Fruit fly (Drosophila melanogaster) whole organism, embryonic: ENCODE measurements around the gene CG1622.

Experiments
- Bteb2 ChIP-seq: fragments of 200-800 bp; sonication (Bioruptor generic); optimal IDR thresholded peaks from 2 replicates; lab custom pipeline; 2016; ENCODE audit warnings: missing biosample characterization, missing genetic modification characterization
- C15 ChIP-seq: fragments of 200-800 bp; sonication (Bioruptor generic); IDR thresholded peaks from 3 replicates; pipeline ENCODE4 v1.3.6; 2022; ENCODE audit warnings: missing biosample characterization, missing genetic modification characterization
- CG10366 ChIP-seq: fragments of 200-800 bp; sonication (Bioruptor generic); IDR thresholded peaks from 2 replicates; pipeline ENCODE4 v1.3.6; 2022; ENCODE audit warnings: missing biosample characterization, missing genetic modification characterization
- CG10565 ChIP-seq: fragments of 200-800 bp; sonication (Bioruptor generic); optimal IDR thresholded peaks from 3 replicates; lab custom pipeline; 2016; ENCODE audit warnings: missing biosample characterization, mild to moderate bottlenecking, missing genetic modification characterization
- CG11456 ChIP-seq: fragments of 200-800 bp; sonication (Bioruptor generic); IDR thresholded peaks from 3 replicates; pipeline ENCODE4 v1.3.6; 2022; ENCODE audit warnings: missing biosample characterization, missing genetic modification characterization
- CG11695 ChIP-seq: fragments of 200-800 bp; sonication (Bioruptor generic); IDR thresholded peaks from 3 replicates; pipeline ENCODE4 v1.3.6; 2022; ENCODE audit warnings: missing biosample characterization, missing genetic modification characterization
- CG12744 ChIP-seq: fragments of 200-800 bp; sonication (Bioruptor generic); optimal IDR thresholded peaks from 2 replicates; lab custom pipeline; 2016; ENCODE audit warnings: missing biosample characterization, missing genetic modification characterization
- CG13287 ChIP-seq: fragments of 200-800 bp; sonication (Bioruptor generic); IDR thresholded peaks from 2 replicates; pipeline ENCODE4 v1.3.6; 2022; ENCODE audit warnings: missing biosample characterization, missing genetic modification characterization; ENCODE audit not compliant: partially characterized antibody
- CG1529 ChIP-seq: fragments of 200-800 bp; sonication (Bioruptor generic); optimal IDR thresholded peaks from 3 replicates; lab custom pipeline; 2018; ENCODE audit warnings: missing biosample characterization, missing genetic modification characterization
- CG2678 ChIP-seq: fragments of 200-800 bp; sonication (Bioruptor generic); optimal IDR thresholded peaks from 3 replicates; lab custom pipeline; 2019; ENCODE audit warnings: missing biosample characterization, mild to moderate bottlenecking, missing genetic modification characterization, moderate library complexity
- CG31388 ChIP-seq: fragments of 200-800 bp; sonication (Bioruptor generic); optimal IDR thresholded peaks from 2 replicates; lab custom pipeline; 2016; ENCODE audit warnings: missing biosample characterization, missing genetic modification characterization
- CG34224 ChIP-seq: fragments of 200-800 bp; sonication (Bioruptor generic); IDR thresholded peaks from 3 replicates; pipeline ENCODE4 v1.3.6; 2022; ENCODE audit warnings: missing biosample characterization, missing genetic modification characterization; ENCODE audit not compliant: partially characterized antibody
- CG4360 ChIP-seq: fragments of 200-800 bp; sonication (Bioruptor generic); IDR thresholded peaks from 2 replicates; pipeline ENCODE4 v1.3.6; 2022; ENCODE audit warnings: missing biosample characterization, missing genetic modification characterization
- CG4820 ChIP-seq: fragments of 200-800 bp; sonication (Bioruptor generic); optimal IDR thresholded peaks from 3 replicates; lab custom pipeline; 2016; ENCODE audit warnings: missing biosample characterization, missing genetic modification characterization
- CG7928 ChIP-seq: fragments of 200-800 bp; sonication (Bioruptor generic); optimal IDR thresholded peaks from 2 replicates; lab custom pipeline; 2017; ENCODE audit warnings: missing biosample characterization, mild to moderate bottlenecking, missing genetic modification characterization
- CG7987 ChIP-seq: fragments of 200-800 bp; sonication (Bioruptor generic); optimal IDR thresholded peaks from 2 replicates; lab custom pipeline; 2018; ENCODE audit warnings: missing biosample characterization, mild to moderate bottlenecking, missing genetic modification characterization, moderate library complexity
- CG8388 ChIP-seq: fragments of 200-800 bp; sonication (Bioruptor generic); optimal IDR thresholded peaks from 2 replicates; lab custom pipeline; 2019; ENCODE audit warnings: missing biosample characterization, mild to moderate bottlenecking, missing genetic modification characterization, moderate library complexity
- CG8924 ChIP-seq: fragments of 200-800 bp; optimal IDR thresholded peaks from 3 replicates; lab custom pipeline; 2019; ENCODE audit warnings: missing biosample characterization, mild to moderate bottlenecking, missing genetic modification characterization, moderate library complexity
- CG9215 ChIP-seq: fragments of 200-800 bp; sonication (Bioruptor generic); IDR thresholded peaks from 2 replicates; pipeline ENCODE4 v1.3.6; 2022; ENCODE audit warnings: missing biosample characterization, missing genetic modification characterization
- CG9727 ChIP-seq: fragments of 200-800 bp; sonication (Bioruptor generic); optimal IDR thresholded peaks from 3 replicates; lab custom pipeline; 2017; ENCODE audit warnings: missing biosample characterization, mild to moderate bottlenecking, missing genetic modification characterization
- Dip2 ChIP-seq: fragments of 200-800 bp; sonication (Bioruptor generic); IDR thresholded peaks from 2 replicates; pipeline ENCODE4 v1.3.6; 2022; ENCODE audit warnings: missing biosample characterization, missing genetic modification characterization
- Eip74EF ChIP-seq, 2 experiments: fragments of 200-800 bp in 1 of 2; fragments of >200 bp in 1 of 2; sonication (Bioruptor generic) in 1 of 2; optimal IDR thresholded peaks; 2 replicates each; lab custom pipeline; 2017 to 2019; ENCODE audit warnings: missing biosample characterization in 2 of 2, missing genetic modification characterization in 2 of 2, mild to moderate bottlenecking in 1 of 2, moderate library complexity in 1 of 2
- Fer3 ChIP-seq: fragments of 200-800 bp; sonication (Bioruptor generic); optimal IDR thresholded peaks from 2 replicates; lab custom pipeline; 2018; ENCODE audit warnings: missing biosample characterization, mild to moderate bottlenecking, missing genetic modification characterization, moderate library complexity
- HmgD ChIP-seq: fragments of 200-800 bp; sonication (Bioruptor generic); optimal IDR thresholded peaks from 3 replicates; lab custom pipeline; 2016; ENCODE audit warnings: missing biosample characterization, missing genetic modification characterization
- Hr51 ChIP-seq, 2 experiments: fragments of 200-800 bp; sonication (Bioruptor generic); optimal IDR thresholded peaks; 2 replicates in 1 of 2; 3 replicates in 1 of 2; lab custom pipeline; 2016 to 2018; ENCODE audit warnings: missing biosample characterization in 2 of 2, missing genetic modification characterization in 2 of 2, mild to moderate bottlenecking in 1 of 2, moderate library complexity in 1 of 2
- Kr ChIP-seq: fragments of 200-800 bp; sonication (Bioruptor generic); optimal IDR thresholded peaks from 2 replicates; lab custom pipeline; 2017; ENCODE audit warnings: missing biosample characterization, mild to moderate bottlenecking, missing genetic modification characterization
- Lhr ChIP-seq: fragments of 200-800 bp; sonication (Bioruptor generic); optimal IDR thresholded peaks from 3 replicates; lab custom pipeline; 2017; ENCODE audit warnings: mild to moderate bottlenecking, missing biosample characterization, missing genetic modification reagents, missing genetic modification characterization
- Lim3 ChIP-seq: fragments of 200-800 bp; sonication (Bioruptor generic); IDR thresholded peaks from 2 replicates; pipeline ENCODE4 v1.3.6; 2022; ENCODE audit warnings: missing biosample characterization, missing genetic modification characterization
- Neu2 ChIP-seq: fragments of 200-800 bp; sonication (Bioruptor generic); optimal IDR thresholded peaks from 3 replicates; lab custom pipeline; 2016; ENCODE audit warnings: missing biosample characterization, missing genetic modification characterization, borderline replicate concordance
- NfI ChIP-seq: fragments of 200-800 bp; sonication (Bioruptor generic); optimal IDR thresholded peaks from 3 replicates; lab custom pipeline; 2018; ENCODE audit warnings: missing biosample characterization, mild to moderate bottlenecking, missing genetic modification characterization, moderate library complexity
- Ptx1 ChIP-seq: fragments of 200-800 bp; sonication (Bioruptor generic); IDR thresholded peaks from 2 replicates; pipeline ENCODE4 v1.3.6; 2022; ENCODE audit warnings: missing biosample characterization, missing genetic modification characterization
- Vsx1 ChIP-seq: fragments of 200-800 bp; sonication (Bioruptor generic); optimal IDR thresholded peaks from 2 replicates; lab custom pipeline; 2017; ENCODE audit warnings: missing biosample characterization, mild to moderate bottlenecking, missing genetic modification characterization, missing genetic modification reagents
- ac ChIP-seq: fragments of 200-800 bp; sonication (Bioruptor generic); optimal IDR thresholded peaks from 3 replicates; lab custom pipeline; 2017; ENCODE audit warnings: missing biosample characterization, mild to moderate bottlenecking, missing genetic modification characterization
- bowl ChIP-seq: fragments of 200-800 bp; sonication (Bioruptor generic); IDR thresholded peaks from 2 replicates; pipeline ENCODE4 v1.3.6; 2022; ENCODE audit warnings: missing biosample characterization, missing genetic modification characterization
- bsh ChIP-seq, 2 experiments: fragments of 200-800 bp; sonication (Bioruptor generic); optimal IDR thresholded peaks; 2 replicates each; lab custom pipeline; 2017 to 2018; ENCODE audit warnings: mild to moderate bottlenecking in 2 of 2, missing biosample characterization in 2 of 2, missing genetic modification characterization in 2 of 2, moderate library complexity in 1 of 2
- chm ChIP-seq: fragments of 200-800 bp; sonication (Bioruptor generic); IDR thresholded peaks from 2 replicates; pipeline ENCODE4 v1.3.6; 2022; ENCODE audit warnings: missing biosample characterization, missing genetic modification characterization
- crc ChIP-seq: fragments of 200-800 bp; sonication (Bioruptor generic); optimal IDR thresholded peaks from 2 replicates; lab custom pipeline; 2016; ENCODE audit warnings: missing biosample characterization, missing genetic modification characterization
- danr ChIP-seq: fragments of 200-800 bp; sonication (Bioruptor generic); IDR thresholded peaks from 2 replicates; pipeline ENCODE4 v1.3.6; 2022; ENCODE audit warnings: missing biosample characterization, missing genetic modification characterization
- dimm ChIP-seq: fragments of 200-800 bp; sonication (Bioruptor generic); IDR thresholded peaks from 2 replicates; pipeline ENCODE4 v1.3.6; 2022; ENCODE audit warnings: missing biosample characterization, missing genetic modification characterization
- grau ChIP-seq: fragments of 200-800 bp; optimal IDR thresholded peaks from 3 replicates; lab custom pipeline; 2019; ENCODE audit warnings: missing biosample characterization, mild to moderate bottlenecking, missing genetic modification characterization, moderate library complexity
- grn ChIP-seq: fragments of 200-800 bp; sonication (Bioruptor generic); optimal IDR thresholded peaks from 3 replicates; lab custom pipeline; 2017; ENCODE audit warnings: missing biosample characterization, missing genetic modification characterization
- h ChIP-seq: fragments of >200 bp; optimal IDR thresholded peaks from 2 replicates; lab custom pipeline; 2017
- inv ChIP-seq: fragments of 200-800 bp; sonication (Bioruptor generic); IDR thresholded peaks from 2 replicates; pipeline ENCODE4 v1.3.6; 2022; ENCODE audit warnings: missing biosample characterization, missing genetic modification characterization; ENCODE audit not compliant: partially characterized antibody
- pita ChIP-seq: fragments of 200-800 bp; sonication (Bioruptor generic); optimal IDR thresholded peaks from 2 replicates; lab custom pipeline; 2017; ENCODE audit warnings: missing biosample characterization, mild to moderate bottlenecking, missing genetic modification characterization
- pnt ChIP-seq: fragments of 200-800 bp; sonication (Bioruptor generic); optimal IDR thresholded peaks from 3 replicates; lab custom pipeline; 2016; ENCODE audit warnings: missing biosample characterization, missing genetic modification characterization
- ranshi ChIP-seq: fragments of 200-800 bp; sonication (Bioruptor generic); IDR thresholded peaks from 2 replicates; pipeline ENCODE4 v1.3.6; 2022; ENCODE audit warnings: missing biosample characterization, missing genetic modification characterization
- sens ChIP-seq: fragments of 200-800 bp; sonication (Bioruptor generic); peaks from one replicate; lab custom pipeline; 2016; ENCODE audit warnings: missing biosample characterization, missing genetic modification characterization
- tap ChIP-seq: fragments of 200-800 bp; optimal IDR thresholded peaks from 3 replicates; lab custom pipeline; 2019; ENCODE audit warnings: missing biosample characterization, mild to moderate bottlenecking, missing genetic modification characterization, moderate library complexity
- tll ChIP-seq, 2 experiments: fragments of 200-800 bp in 1 of 2; fragments of >200 bp in 1 of 2; sonication (Bioruptor generic) in 1 of 2; optimal IDR thresholded peaks; 2 replicates each; lab custom pipeline; 2017 to 2019; ENCODE audit warnings: missing biosample characterization in 2 of 2, missing genetic modification characterization in 2 of 2, mild to moderate bottlenecking in 1 of 2, moderate library complexity in 1 of 2
- tup ChIP-seq: fragments of 200-800 bp; sonication (Bioruptor generic); optimal IDR thresholded peaks from 2 replicates; lab custom pipeline; 2016; ENCODE audit warnings: missing biosample characterization, mild to moderate bottlenecking, missing genetic modification characterization, moderate library complexity

CG1622 gene

dm6 chrX:13274429-13275095 is 22.3 kb upstream of the CG1622 start (continued):
- TF ChIP-seq crc (GFP tag; lab: Kevin White, UChicago) (no peak), CG4820 (GFP tag; lab: Kevin White, UChicago) (no peak), NfI (peak; percentile 29), CG4360 (no peak), bsh (GFP tag; optimal IDR thresholded peaks at IDR 0.05; lab: Kevin White, UChicago) (peak in 1 of 2 experiments; percentile 76), tll (GFP tag; optimal IDR thresholded peaks at IDR 0.05; lab: Kevin White, UChicago) (no peak), pita (GFP tag; lab: Kevin White, UChicago) (no peak), CG7987 (GFP tag; lab: Kevin White, UChicago) (no peak), CG34224 (GFP tag; lab: Robert Waterston, UW) (no peak), CG8924 (tag; lab: Kevin White, UChicago) (peak; percentile 66), CG2678 (peak; percentile 88), CG7928 (GFP tag; lab: Kevin White, UChicago) (no peak), Neu2 (no peak), Eip74EF (GFP tag; optimal IDR thresholded peaks at IDR 0.05; lab: Kevin White, UChicago) (peak in 1 of 2 experiments; percentile 59), CG31388 (GFP tag; lab: Kevin White, UChicago) (no peak), CG11695 (GFP tag; lab: Robert Waterston, UW) (peak; percentile 70; the same call in 1 of the 3 replicates), Dip2 (GFP tag; lab: Robert Waterston, UW) (no peak), h (lab: Kevin White, UChicago) (no peak), bowl (GFP tag; lab: Robert Waterston, UW) (no peak), chm (GFP tag; lab: Robert Waterston, UW) (no peak), danr (no peak), Fer3 (tag; lab: Kevin White, UChicago) (peak; percentile 57), ac (GFP tag; lab: Kevin White, UChicago) (no peak), Kr (GFP tag; lab: Kevin White, UChicago) (no peak), CG13287 (GFP tag; lab: Robert Waterston, UW) (no peak), HmgD (no peak), Bteb2 (no peak), tap (peak; percentile 54), C15 (GFP tag; lab: Robert Waterston, UW) (no peak), sens (GFP tag; lab: Kevin White, UChicago) (peak; percentile 91), CG8388 (peak; percentile 57), pnt (GFP tag; lab: Kevin White, UChicago) (no peak), ranshi (GFP tag; lab: Robert Waterston, UW) (no peak), grn (GFP tag; lab: Kevin White, UChicago) (no peak), CG9727 (GFP tag; lab: Kevin White, UChicago) (peak; percentile 54), CG12744 (no peak), CG11456 (no peak), dimm (GFP tag; lab: Robert Waterston, UW) (no peak), Lhr (GFP tag; lab: Kevin White, UChicago) (no peak), grau (peak; percentile 76), inv (GFP tag; lab: Robert Waterston, UW) (no peak), CG1529 (no peak), Hr51 (GFP tag; optimal IDR thresholded peaks at IDR 0.05; lab: Kevin White, UChicago) (peak in 1 of 2 experiments; percentile 79), Lim3 (GFP tag; lab: Robert Waterston, UW) (no peak), Ptx1 (GFP tag; lab: Robert Waterston, UW) (peak; percentile 63), Vsx1 (GFP tag; lab: Kevin White, UChicago) (peak; percentile 21), tup (GFP tag; lab: Kevin White, UChicago) (no peak), CG10366 (0 out of 2 replicates have a peak, but pooled peaks have one; percentile 18), CG10565 (GFP tag; lab: Kevin White, UChicago) (no peak), CG9215 (GFP tag; lab: Robert Waterston, UW) (peak; percentile 40)
